Worm (Caenorhabditis elegans): Measurements from ENCODE around the gene ZK822.10.

Gene ZK822.10

ce11 chrIV:11952612-11953299 lies 35.8 kb downstream of the ZK822.10 start, which contains the start of gene gdh-1:
Gene gdh-1 (plus strand): TSS chrIV:11953249.
- TF ChIP-seq tab-1 (GFP tag; IDR thresholded peaks at IDR 0.05) (no peak), T22C8.4 (GFP tag; IDR thresholded peaks at IDR 0.05) (no peak), med-1 (GFP tag; optimal IDR thresholded peaks at IDR 0.05; ENCODE audit: insufficient read depth) (no peak), klf-2 (GFP tag; conservative IDR thresholded peaks at IDR 0.05) (no peak), ztf-23 (GFP tag; IDR thresholded peaks at IDR 0.05) (no peak), cog-1 (tag; optimal IDR thresholded peaks at IDR 0.05) (no peak), ztf-29 (GFP tag; IDR thresholded peaks at IDR 0.05) (no peak), ref-1 (GFP tag; conservative IDR thresholded peaks at IDR 0.05) (no peak), flt-1 (GFP tag; IDR thresholded peaks at IDR 0.05) (no peak)

ce11 chrIV:11955592-11955991 lies 38.7 kb downstream of the ZK822.10 start:
- TF ChIP-seq med-1 (GFP tag; optimal IDR thresholded peaks at IDR 0.05; ENCODE audit: insufficient read depth) (no peak), klf-2 (GFP tag; conservative IDR thresholded peaks at IDR 0.05) (no peak), flt-1 (GFP tag; IDR thresholded peaks at IDR 0.05) (no peak), T22C8.4 (GFP tag; IDR thresholded peaks at IDR 0.05) (no peak), cog-1 (tag; optimal IDR thresholded peaks at IDR 0.05) (no peak), ref-1 (GFP tag; conservative IDR thresholded peaks at IDR 0.05) (no peak), ztf-23 (GFP tag; IDR thresholded peaks at IDR 0.05) (no peak), ztf-29 (GFP tag; IDR thresholded peaks at IDR 0.05) (no peak), tab-1 (GFP tag; IDR thresholded peaks at IDR 0.05) (no peak)

ce11 chrIV:11956387-11956786 lies 39.5 kb downstream of the ZK822.10 start:
- TF ChIP-seq ztf-23 (GFP tag; IDR thresholded peaks at IDR 0.05) (no peak), tab-1 (GFP tag; IDR thresholded peaks at IDR 0.05) (no peak), flt-1 (GFP tag; IDR thresholded peaks at IDR 0.05) (no peak), T22C8.4 (GFP tag; IDR thresholded peaks at IDR 0.05) (no peak), ref-1 (GFP tag; conservative IDR thresholded peaks at IDR 0.05) (no peak), klf-2 (GFP tag; conservative IDR thresholded peaks at IDR 0.05) (no peak), med-1 (GFP tag; optimal IDR thresholded peaks at IDR 0.05; ENCODE audit: insufficient read depth) (no peak), cog-1 (tag; optimal IDR thresholded peaks at IDR 0.05) (no peak)

ce11 chrIV:11957074-11957473 lies 40.1 kb downstream of the ZK822.10 start:
- TF ChIP-seq ztf-23 (GFP tag; IDR thresholded peaks at IDR 0.05) (no peak), flt-1 (GFP tag; IDR thresholded peaks at IDR 0.05) (no peak), tab-1 (GFP tag; IDR thresholded peaks at IDR 0.05) (no peak), cog-1 (tag; optimal IDR thresholded peaks at IDR 0.05) (no peak), ztf-29 (GFP tag; IDR thresholded peaks at IDR 0.05) (no peak), klf-2 (GFP tag; conservative IDR thresholded peaks at IDR 0.05) (no peak), T22C8.4 (GFP tag; IDR thresholded peaks at IDR 0.05) (no peak), ref-1 (GFP tag; conservative IDR thresholded peaks at IDR 0.05) (no peak), med-1 (GFP tag; optimal IDR thresholded peaks at IDR 0.05; ENCODE audit: insufficient read depth) (no peak)

ce11 chrIV:11959573-11959972 lies 42.6 kb downstream of the ZK822.10 start, which contains the start of gene tgt-1:
Gene tgt-1 (minus strand): TSS chrIV:11959804.
- TF ChIP-seq flt-1 (GFP tag; IDR thresholded peaks at IDR 0.05) (no peak), ztf-29 (GFP tag; IDR thresholded peaks at IDR 0.05) (no peak), T22C8.4 (GFP tag; IDR thresholded peaks at IDR 0.05) (no peak), ref-1 (GFP tag; conservative IDR thresholded peaks at IDR 0.05) (no peak), cog-1 (tag; optimal IDR thresholded peaks at IDR 0.05) (no peak), ztf-23 (GFP tag; IDR thresholded peaks at IDR 0.05) (no peak), tab-1 (GFP tag; IDR thresholded peaks at IDR 0.05) (no peak), med-1 (GFP tag; optimal IDR thresholded peaks at IDR 0.05; ENCODE audit: insufficient read depth) (no peak), klf-2 (GFP tag; conservative IDR thresholded peaks at IDR 0.05) (no peak)

ce11 chrIV:11961485-11962255 lies 44.7 kb downstream of the ZK822.10 start, which contains the start of gene ZK829.7:
Gene ZK829.7 (minus strand): TSS chrIV:11961535.
- TF ChIP-seq ztf-23 (GFP tag; IDR thresholded peaks at IDR 0.05) (no peak), flt-1 (GFP tag; IDR thresholded peaks at IDR 0.05) (no peak), tab-1 (GFP tag; IDR thresholded peaks at IDR 0.05) (no peak), cog-1 (tag; optimal IDR thresholded peaks at IDR 0.05) (peak; percentile 2)

- TF ChIP-seq T22C8.4 (GFP tag; IDR thresholded peaks at IDR 0.05) (no peak), med-1 (GFP tag; optimal IDR thresholded peaks at IDR 0.05; ENCODE audit: insufficient read depth) (no peak), klf-2 (GFP tag; conservative IDR thresholded peaks at IDR 0.05) (no peak), ref-1 (GFP tag; conservative IDR thresholded peaks at IDR 0.05) (no peak), cog-1 (tag; optimal IDR thresholded peaks at IDR 0.05) (no peak), tab-1 (GFP tag; IDR thresholded peaks at IDR 0.05) (no peak), ztf-23 (GFP tag; IDR thresholded peaks at IDR 0.05) (no peak), ztf-29 (GFP tag; IDR thresholded peaks at IDR 0.05) (no peak), flt-1 (GFP tag; IDR thresholded peaks at IDR 0.05) (no peak)
These were observed 48.4 kb downstream of the ZK822.10 start, which contains the start of gene srj-1 for ce11 chrIV:11965327-11965726. Gene srj-1 (minus strand): TSS chrIV:11965427.
